Fruit fly (Drosophila melanogaster) whole organism, embryonic: ENCODE results near the gene CG10863.
A peak's percentile ranks its signal among the peaks of the same experiment; 100 is the strongest.

Source experiments
- CG10462 ChIP-seq: fragments of 200-800 bp; sonication (Bioruptor generic); optimal IDR thresholded peaks from 2 replicates; lab custom pipeline; 2016; ENCODE audit warnings: missing biosample characterization, missing genetic modification characterization
- CG11247 ChIP-seq: fragments of 200-800 bp; sonication (Bioruptor generic); IDR thresholded peaks from 2 replicates; pipeline ENCODE4 v1.3.6; 2022; ENCODE audit warnings: missing biosample characterization, missing genetic modification characterization
- CG15011 ChIP-seq: fragments of 200-800 bp; sonication (Bioruptor generic); optimal IDR thresholded peaks from 3 replicates; lab custom pipeline; 2018; ENCODE audit warnings: missing biosample characterization, mild to moderate bottlenecking, missing genetic modification characterization
- CG15514 ChIP-seq: fragments of 200-800 bp; sonication (Bioruptor generic); optimal IDR thresholded peaks from 3 replicates; lab custom pipeline; 2017; ENCODE audit warnings: missing biosample characterization, missing genetic modification characterization, mild to moderate bottlenecking, moderate library complexity, missing genetic modification reagents
- CG16815 ChIP-seq: fragments of 200-800 bp; sonication (Bioruptor generic); optimal IDR thresholded peaks from 3 replicates; lab custom pipeline; 2017; ENCODE audit warnings: missing biosample characterization, mild to moderate bottlenecking, missing genetic modification characterization
- CG17829 ChIP-seq: fragments of 200-800 bp; optimal IDR thresholded peaks from 2 replicates; lab custom pipeline; 2019; ENCODE audit warnings: missing biosample characterization, mild to moderate bottlenecking, missing genetic modification characterization, moderate library complexity
- CG2120 ChIP-seq: fragments of 200-800 bp; sonication (Bioruptor generic); optimal IDR thresholded peaks from 3 replicates; lab custom pipeline; 2016; ENCODE audit warnings: missing biosample characterization, missing genetic modification characterization
- CG2129 ChIP-seq: fragments of 200-800 bp; sonication (Bioruptor generic); IDR thresholded peaks from 2 replicates; pipeline ENCODE4 v1.3.6; 2022; ENCODE audit warnings: missing biosample characterization, missing genetic modification characterization; ENCODE audit not compliant: partially characterized antibody
- CG30431 ChIP-seq: fragments of 200-800 bp; sonication (Bioruptor generic); optimal IDR thresholded peaks from 2 replicates; lab custom pipeline; 2017; ENCODE audit warnings: missing biosample characterization, missing genetic modification characterization
- CG31224 ChIP-seq: fragments of 200-800 bp; sonication (Bioruptor generic); IDR thresholded peaks from 2 replicates; pipeline ENCODE4 v1.3.6; 2022; ENCODE audit warnings: missing biosample characterization, missing genetic modification characterization
- CG3407 ChIP-seq: fragments of 200-800 bp; sonication (Bioruptor generic); optimal IDR thresholded peaks from 2 replicates; lab custom pipeline; 2018; ENCODE audit warnings: missing biosample characterization, mild to moderate bottlenecking, missing genetic modification characterization
- CG4282 ChIP-seq: fragments of 200-800 bp; sonication (Bioruptor generic); optimal IDR thresholded peaks from 2 replicates; lab custom pipeline; 2016; ENCODE audit warnings: missing biosample characterization, missing genetic modification characterization
- CG4424 ChIP-seq: fragments of 200-800 bp; sonication (Bioruptor generic); optimal IDR thresholded peaks from 3 replicates; lab custom pipeline; 2016; ENCODE audit warnings: missing biosample characterization, missing genetic modification characterization
- CG6683 ChIP-seq: fragments of 200-800 bp; sonication (Bioruptor generic); optimal IDR thresholded peaks from 2 replicates; lab custom pipeline; 2017; ENCODE audit warnings: missing biosample characterization, mild to moderate bottlenecking, missing genetic modification characterization, missing genetic modification reagents
- CG6791 ChIP-seq: fragments of 200-800 bp; sonication (Bioruptor generic); IDR thresholded peaks from 3 replicates; pipeline ENCODE4 v1.3.6; 2022; ENCODE audit warnings: missing biosample characterization, missing genetic modification characterization; ENCODE audit not compliant: partially characterized antibody
- CG8359 ChIP-seq: fragments of 200-800 bp; sonication (Bioruptor generic); optimal IDR thresholded peaks from 2 replicates; lab custom pipeline; 2017; ENCODE audit warnings: missing biosample characterization, mild to moderate bottlenecking, missing genetic modification characterization, borderline replicate concordance
- Dad ChIP-seq: fragments of 200-800 bp; sonication (Bioruptor generic); optimal IDR thresholded peaks from 3 replicates; lab custom pipeline; 2016; ENCODE audit warnings: missing biosample characterization, missing genetic modification characterization
- Dp ChIP-seq: fragments of 200-800 bp; sonication (Bioruptor generic); optimal IDR thresholded peaks from 2 replicates; lab custom pipeline; 2018; ENCODE audit warnings: missing biosample characterization, mild to moderate bottlenecking, missing genetic modification characterization, moderate library complexity
- E2f2 ChIP-seq: fragments of 200-800 bp; sonication (Bioruptor generic); IDR thresholded peaks from 2 replicates; pipeline ENCODE4 v1.3.6; 2022; ENCODE audit warnings: missing biosample characterization, missing genetic modification characterization
- Gug ChIP-seq: fragments of 200-800 bp; sonication (Bioruptor generic); IDR thresholded peaks from 4 replicates; pipeline ENCODE4 v1.3.6; 2022; ENCODE audit warnings: missing biosample characterization, missing genetic modification characterization
- Hand ChIP-seq: fragments of 200-800 bp; sonication (Bioruptor generic); optimal IDR thresholded peaks from 2 replicates; lab custom pipeline; 2017; ENCODE audit warnings: mild to moderate bottlenecking, missing biosample characterization, missing genetic modification reagents, missing genetic modification characterization
- HmgD ChIP-seq: fragments of 200-800 bp; sonication (Bioruptor generic); optimal IDR thresholded peaks from 3 replicates; lab custom pipeline; 2016; ENCODE audit warnings: missing biosample characterization, missing genetic modification characterization
- HmgZ ChIP-seq: fragments of 200-800 bp; sonication (Bioruptor generic); optimal IDR thresholded peaks from 2 replicates; lab custom pipeline; 2018; ENCODE audit warnings: missing biosample characterization, mild to moderate bottlenecking, missing genetic modification characterization
- Jarid2 ChIP-seq: fragments of 200-800 bp; sonication (Bioruptor generic); optimal IDR thresholded peaks from 3 replicates; lab custom pipeline; 2017; ENCODE audit warnings: mild to moderate bottlenecking, missing biosample characterization, missing genetic modification reagents, missing genetic modification characterization
- MTF-1 ChIP-seq: fragments of 200-800 bp; sonication (Bioruptor generic); optimal IDR thresholded peaks from 2 replicates; lab custom pipeline; 2018; ENCODE audit warnings: missing biosample characterization, mild to moderate bottlenecking, missing genetic modification characterization, borderline replicate concordance
- amos ChIP-seq: fragments of 200-800 bp; sonication (Bioruptor generic); IDR thresholded peaks from 2 replicates; pipeline ENCODE4 v1.3.6; 2022; ENCODE audit warnings: missing biosample characterization, missing genetic modification characterization; ENCODE audit not compliant: partially characterized antibody
- bab2 ChIP-seq: fragments of 200-800 bp; sonication (Bioruptor generic); optimal IDR thresholded peaks from 2 replicates; lab custom pipeline; 2016; ENCODE audit warnings: missing biosample characterization, missing genetic modification characterization
- cas ChIP-seq: fragments of 200-800 bp; sonication (Bioruptor generic); IDR thresholded peaks from 2 replicates; pipeline ENCODE4 v1.3.6; 2022; ENCODE audit warnings: missing biosample characterization, missing genetic modification characterization
- emc ChIP-seq: fragments of 200-800 bp; sonication (Bioruptor generic); optimal IDR thresholded peaks from 2 replicates; lab custom pipeline; 2016; ENCODE audit warnings: missing biosample characterization, missing genetic modification characterization
- gfzf ChIP-seq: fragments of 200-800 bp; sonication (Bioruptor generic); optimal IDR thresholded peaks from 2 replicates; lab custom pipeline; 2016; ENCODE audit warnings: missing biosample characterization, mild to moderate bottlenecking, missing genetic modification characterization, moderate library complexity
- grau ChIP-seq: fragments of 200-800 bp; optimal IDR thresholded peaks from 3 replicates; lab custom pipeline; 2019; ENCODE audit warnings: missing biosample characterization, mild to moderate bottlenecking, missing genetic modification characterization, moderate library complexity
- gt ChIP-seq: fragments of 200-800 bp; sonication (Bioruptor generic); IDR thresholded peaks from 2 replicates; pipeline ENCODE4 v1.3.6; 2022; ENCODE audit warnings: missing biosample characterization, missing genetic modification characterization
- kay ChIP-seq: fragments of 200-800 bp; sonication (Bioruptor generic); optimal IDR thresholded peaks from 2 replicates; lab custom pipeline; 2016; ENCODE audit warnings: missing biosample characterization, missing genetic modification characterization
- knrl ChIP-seq: fragments of 200-800 bp; sonication (Bioruptor generic); IDR thresholded peaks from 3 replicates; pipeline ENCODE4 v1.3.6; 2022; ENCODE audit warnings: missing biosample characterization, missing genetic modification characterization; ENCODE audit not compliant: partially characterized antibody
- lab ChIP-seq: fragments of 200-800 bp; sonication (Bioruptor generic); optimal IDR thresholded peaks from 3 replicates; lab custom pipeline; 2017; ENCODE audit warnings: missing biosample characterization, missing genetic modification characterization, mild to moderate bottlenecking, moderate library complexity, missing genetic modification reagents
- lbe ChIP-seq: fragments of 200-800 bp; sonication (Bioruptor generic); optimal IDR thresholded peaks from 2 replicates; lab custom pipeline; 2016; ENCODE audit warnings: missing biosample characterization, mild to moderate bottlenecking, missing genetic modification characterization
- lov ChIP-seq, 2 experiments: fragments of 200-800 bp in 1 of 2; fragments of >200 bp in 1 of 2; sonication (Bioruptor generic) in 1 of 2; IDR thresholded peaks in 1 of 2; optimal IDR thresholded peaks in 1 of 2; 2 replicates in 1 of 2; 3 replicates in 1 of 2; pipeline versions ENCODE4 v1.3.6 to Lab custom; 2017 to 2022; ENCODE audit warnings: missing biosample characterization in 1 of 2, missing genetic modification characterization in 1 of 2
- nerfin-1 ChIP-seq: fragments of 200-800 bp; sonication (Bioruptor generic); optimal IDR thresholded peaks from 3 replicates; lab custom pipeline; 2019; ENCODE audit warnings: missing biosample characterization, mild to moderate bottlenecking, missing genetic modification characterization, moderate library complexity
- pita ChIP-seq: fragments of 200-800 bp; sonication (Bioruptor generic); optimal IDR thresholded peaks from 2 replicates; lab custom pipeline; 2017; ENCODE audit warnings: missing biosample characterization, mild to moderate bottlenecking, missing genetic modification characterization
- salm ChIP-seq: fragments of 200-800 bp; sonication (Bioruptor generic); optimal IDR thresholded peaks from 2 replicates; lab custom pipeline; 2018; ENCODE audit warnings: missing biosample characterization, mild to moderate bottlenecking, missing genetic modification characterization
- sna ChIP-seq: fragments of 200-800 bp; sonication (Bioruptor generic); IDR thresholded peaks from 2 replicates; pipeline ENCODE4 v1.3.6; 2022; ENCODE audit warnings: missing biosample characterization, missing genetic modification characterization; ENCODE audit not compliant: partially characterized antibody
- sqz ChIP-seq: fragments of 200-800 bp; sonication (Bioruptor generic); optimal IDR thresholded peaks from 3 replicates; lab custom pipeline; 2018; ENCODE audit warnings: missing biosample characterization, mild to moderate bottlenecking, missing genetic modification characterization
- sr ChIP-seq: fragments of 200-800 bp; sonication (Bioruptor generic); IDR thresholded peaks from 3 replicates; pipeline ENCODE4 v1.3.6; 2022; ENCODE audit warnings: missing biosample characterization, missing genetic modification characterization
- stc ChIP-seq: fragments of 200-800 bp; sonication (Bioruptor generic); IDR thresholded peaks from 2 replicates; pipeline ENCODE4 v1.3.6; 2022; ENCODE audit warnings: missing biosample characterization, missing genetic modification characterization
- tna ChIP-seq: fragments of 200-800 bp; sonication (Bioruptor generic); IDR thresholded peaks from 2 replicates; pipeline ENCODE4 v1.3.6; 2022; ENCODE audit warnings: missing biosample characterization, missing genetic modification characterization; ENCODE audit not compliant: partially characterized antibody
- toy ChIP-seq: fragments of 200-800 bp; sonication (Bioruptor generic); IDR thresholded peaks from 2 replicates; pipeline ENCODE4 v1.3.6; 2022; ENCODE audit warnings: missing biosample characterization, missing genetic modification characterization
- unc-4 ChIP-seq: fragments of 200-800 bp; sonication (Bioruptor generic); IDR thresholded peaks from 2 replicates; pipeline ENCODE4 v1.3.6; 2022; ENCODE audit warnings: missing biosample characterization, missing genetic modification characterization; ENCODE audit not compliant: partially characterized antibody
- vnd ChIP-seq: fragments of 200-800 bp; sonication (Bioruptor generic); IDR thresholded peaks from 3 replicates; pipeline ENCODE4 v1.3.6; 2022; ENCODE audit warnings: missing biosample characterization, missing genetic modification characterization; ENCODE audit not compliant: partially characterized antibody
- wdn ChIP-seq: fragments of 200-800 bp; sonication (Bioruptor generic); IDR thresholded peaks from 2 replicates; pipeline ENCODE4 v1.3.6; 2022; ENCODE audit warnings: missing biosample characterization, missing genetic modification characterization
- z ChIP-seq: fragments of 200-800 bp; sonication (Bioruptor generic); IDR thresholded peaks from 3 replicates; pipeline ENCODE4 v1.3.6; 2022; ENCODE audit warnings: missing biosample characterization, missing genetic modification characterization

CG10863 gene

dm6 chr3L:3937806-3938205, 4.5 kb downstream of the CG10863 start, which contains the start of gene CG10866 (continued):
- peak; percentile 73 for TF ChIP-seq vnd (GFP tag; lab: Robert Waterston, UW)
- TF ChIP-seq Dad (GFP tag; lab: Kevin White, UChicago): no peak
- TF ChIP-seq sna: peak; percentile 82
- no peak for TF ChIP-seq CG4282 (GFP tag; lab: Kevin White, UChicago)
- no peak for TF ChIP-seq MTF-1 (GFP tag; lab: Kevin White, UChicago)
- TF ChIP-seq HmgD (GFP tag; lab: Kevin White, UChicago): no peak
- no peak for TF ChIP-seq CG16815 (GFP tag; lab: Kevin White, UChicago)
- TF ChIP-seq E2f2: peak; percentile 79
- no peak for TF ChIP-seq cas
- TF ChIP-seq kay: no peak
- TF ChIP-seq CG6683: no peak
- peak; percentile 64 for TF ChIP-seq CG2129 (GFP tag; lab: Robert Waterston, UW)
- peak; percentile 87; the same call in 1 of the 2 replicates for TF ChIP-seq amos
- no peak for TF ChIP-seq CG8359 (GFP tag; lab: Kevin White, UChicago)
- TF ChIP-seq knrl (GFP tag; lab: Robert Waterston, UW): peak; percentile 80
- peak; percentile 39 for TF ChIP-seq CG15514 (GFP tag; lab: Kevin White, UChicago)
- no peak for TF ChIP-seq bab2 (GFP tag; lab: Kevin White, UChicago)
- no peak for TF ChIP-seq lbe
- no peak for TF ChIP-seq grau (tag; lab: Kevin White, UChicago)
- TF ChIP-seq CG31224 (GFP tag; lab: Robert Waterston, UW): no peak
- TF ChIP-seq gfzf: peak; percentile 46
- no peak for TF ChIP-seq CG2120 (GFP tag; lab: Kevin White, UChicago)
- TF ChIP-seq wdn (GFP tag; lab: Robert Waterston, UW): no peak
- no peak for TF ChIP-seq CG10462
- TF ChIP-seq lov (optimal IDR thresholded peaks at IDR 0.05; lab: Kevin White, UChicago): no peak
- TF ChIP-seq lov (GFP tag; IDR thresholded peaks at IDR 0.05; lab: Robert Waterston, UW): no peak
- TF ChIP-seq lab (GFP tag; lab: Kevin White, UChicago): no peak
- no peak for TF ChIP-seq Hand (GFP tag; lab: Kevin White, UChicago)
- peak; percentile 81 for TF ChIP-seq CG6791 (GFP tag; lab: Robert Waterston, UW)
- TF ChIP-seq Dp (GFP tag; lab: Kevin White, UChicago): peak; percentile 77
- no peak for TF ChIP-seq toy (GFP tag; lab: Robert Waterston, UW)
- no peak for TF ChIP-seq nerfin-1 (tag; lab: Kevin White, UChicago)
- no peak for TF ChIP-seq stc (GFP tag; lab: Robert Waterston, UW)
- TF ChIP-seq CG11247 (GFP tag; lab: Robert Waterston, UW): no peak
- TF ChIP-seq Jarid2: no peak
- TF ChIP-seq z (GFP tag; lab: Robert Waterston, UW): no peak
- TF ChIP-seq HmgZ (tag; lab: Kevin White, UChicago): peak; percentile 1
- no peak for TF ChIP-seq CG17829 (tag; lab: Kevin White, UChicago)
- no peak for TF ChIP-seq emc
- TF ChIP-seq CG3407 (GFP tag; lab: Kevin White, UChicago): no peak
- TF ChIP-seq Gug (GFP tag; lab: Robert Waterston, UW): no peak
- TF ChIP-seq CG15011: no peak
- no peak for TF ChIP-seq salm (tag; lab: Kevin White, UChicago)
- TF ChIP-seq CG4424 (GFP tag; lab: Kevin White, UChicago): no peak
- no peak for TF ChIP-seq CG30431 (GFP tag; lab: Kevin White, UChicago)
- no peak for TF ChIP-seq sqz (GFP tag; lab: Kevin White, UChicago)
- TF ChIP-seq tna (GFP tag; lab: Robert Waterston, UW): peak; percentile 64
- no peak for TF ChIP-seq pita (GFP tag; lab: Kevin White, UChicago)
- TF ChIP-seq unc-4: peak; percentile 84
- TF ChIP-seq gt (GFP tag; lab: Robert Waterston, UW): no peak
- TF ChIP-seq sr: no peak
